Worm (Caenorhabditis elegans): ENCODE data around the gene F47B7.5.
A peak's percentile ranks its signal among the peaks of the same experiment; 100 is the strongest.

Gene F47B7.5

DNA sequence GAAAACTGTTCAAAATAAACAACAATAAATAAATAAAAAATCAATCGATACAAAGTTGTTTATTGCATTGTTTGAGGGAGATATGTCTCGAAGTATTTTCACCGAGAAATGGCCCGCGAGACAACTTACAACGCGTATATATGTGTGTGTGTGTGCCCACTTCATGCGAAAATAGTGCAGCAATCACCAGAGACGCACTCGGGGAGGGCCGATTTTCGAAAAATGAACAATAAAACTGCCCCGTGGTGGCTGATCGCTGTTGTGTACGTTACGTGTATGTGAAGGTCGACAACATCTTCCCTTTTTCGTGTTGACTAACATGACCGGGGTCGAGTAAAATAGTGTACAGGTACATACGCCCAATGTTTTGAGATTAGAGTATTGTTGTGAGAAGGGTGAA, 19.9 kb upstream of the F47B7.5 start (continued):
- TF ChIP-seq nhr-25 (tag; optimal IDR thresholded peaks at IDR 0.05; ENCODE audit: borderline replicate concordance, insufficient read depth) (peak; percentile 87), mdl-1 (tag; optimal IDR thresholded peaks at IDR 0.05) (peak; percentile 28 to 66), ZK337.2 (GFP tag; IDR thresholded peaks at IDR 0.05) (no peak), T20F7.1 (GFP tag; optimal IDR thresholded peaks at IDR 0.05) (no peak), saeg-2 (GFP tag; IDR thresholded peaks at IDR 0.05) (no peak), hlh-30 (tag; optimal IDR thresholded peaks at IDR 0.05; ENCODE audit: insufficient read depth) (peak; percentile 78), duxl-1 (tag; optimal IDR thresholded peaks at IDR 0.05; ENCODE audit: poor library complexity) (no peak), mep-1 (tag; optimal IDR thresholded peaks at IDR 0.05) (peak; percentile 79), mdt-29 (GFP tag; IDR thresholded peaks at IDR 0.05) (0 out of 2 replicates have a peak, but pooled peaks have one; percentile 52), nhr-102 (tag; optimal IDR thresholded peaks at IDR 0.05) (peak; percentile 10), skn-1 (tag; optimal IDR thresholded peaks at IDR 0.05) (no peak), tag-97 (GFP tag; IDR thresholded peaks at IDR 0.05) (no peak), pqm-1 (tag; optimal IDR thresholded peaks at IDR 0.05) (no peak), madf-5 (GFP tag; IDR thresholded peaks at IDR 0.05) (no peak), dve-1 (tag; optimal IDR thresholded peaks at IDR 0.05; ENCODE audit: insufficient read depth) (peak; percentile 73), arid-1 (GFP tag; conservative IDR thresholded peaks at IDR 0.05) (no peak), zfp-3 (GFP tag; conservative IDR thresholded peaks at IDR 0.05) (no peak; the same call in 1 of the 2 replicates), lsy-2 (tag; optimal IDR thresholded peaks at IDR 0.05) (peak in 1 of 2 experiments; percentile 30), aha-1 (tag) (peak; percentile 91), ceh-62 (tag; optimal IDR thresholded peaks at IDR 0.05) (no peak), hif-1 (tag; optimal IDR thresholded peaks at IDR 0.05) (no peak), hlh-11 (tag; optimal IDR thresholded peaks at IDR 0.05) (peak; percentile 39), lin-15B (tag; optimal IDR thresholded peaks at IDR 0.05) (no peak), dmd-6 (GFP tag; IDR thresholded peaks at IDR 0.05) (no peak), Y5F2A.4 (GFP tag; optimal IDR thresholded peaks at IDR 0.05) (no peak), ces-1 (GFP tag; optimal IDR thresholded peaks at IDR 0.05) (no peak), nhr-10 (tag; optimal IDR thresholded peaks at IDR 0.05) (no peak), mxl-3 (GFP tag; optimal IDR thresholded peaks at IDR 0.05) (peak; percentile 20), T26A8.4 (GFP tag; IDR thresholded peaks at IDR 0.05) (no peak), ztf-11 (tag; optimal IDR thresholded peaks at IDR 0.05) (no peak), ZK546.5 (tag; optimal IDR thresholded peaks at IDR 0.05) (no peak), ceh-82 (tag; optimal IDR thresholded peaks at IDR 0.05) (no peak), lin-29 (GFP tag; IDR thresholded peaks at IDR 0.05) (no peak), daf-16 (GFP tag; optimal IDR thresholded peaks at IDR 0.05) (peak in 1 of 2 experiments; percentile 93), daf-16 (tag; optimal IDR thresholded peaks at IDR 0.05) (peak; percentile 44), ceh-32 (tag; optimal IDR thresholded peaks at IDR 0.05; ENCODE audit: poor library complexity) (no peak), set-16 (GFP tag; IDR thresholded peaks at IDR 0.05) (no peak), rbr-2 (tag; optimal IDR thresholded peaks at IDR 0.05) (no peak), F26F4.8 (GFP tag; conservative IDR thresholded peaks at IDR 0.05) (no peak), lin-39 (tag; optimal IDR thresholded peaks at IDR 0.05) (no peak), cey-2 (tag; optimal IDR thresholded peaks at IDR 0.05; ENCODE audit: borderline replicate concordance, insufficient read depth) (no peak), Y75B8A.6 (GFP tag; IDR thresholded peaks at IDR 0.05) (no peak), unc-130 (GFP tag; optimal IDR thresholded peaks at IDR 0.05) (no peak), lin-1 (GFP tag; IDR thresholded peaks at IDR 0.05) (no peak), ctbp-1 (GFP tag; IDR thresholded peaks at IDR 0.05) (no peak), nhr-42 (GFP tag; IDR thresholded peaks at IDR 0.05) (no peak), F10B5.3 (tag; optimal IDR thresholded peaks at IDR 0.05) (no peak), ztf-7 (tag; optimal IDR thresholded peaks at IDR 0.05) (no peak), nhr-76 (tag; optimal IDR thresholded peaks at IDR 0.05) (no peak), pha-4 (GFP tag; IDR thresholded peaks at IDR 0.05) (no peak), pha-4 (tag; optimal IDR thresholded peaks at IDR 0.05) (peak; percentile 43)
